Worm (Caenorhabditis elegans) whole organism, L4 larva: ENCODE data around the gene mboa-3.

ENCODE experiments used
- F26F4.8 ChIP-seq: fragments of 200-800 bp; sonication (Bioruptor generic); conservative IDR thresholded peaks from 2 replicates; pipeline ENCODE4 v1.3.6; 2022; ENCODE audit warnings: missing genetic modification characterization, missing compliant biosample characterization
- F37D6.2 ChIP-seq: sonication (generic microtip); optimal IDR thresholded peaks from 2 replicates; lab custom pipeline; 2016; ENCODE audit warnings: mild to moderate bottlenecking, missing genetic modification characterization, missing compliant biosample characterization
- F49E8.2 ChIP-seq: sonication (generic microtip); optimal IDR thresholded peaks from 2 replicates; lab custom pipeline; 2016; ENCODE audit warnings: missing compliant biosample characterization, mild to moderate bottlenecking, missing genetic modification characterization, borderline replicate concordance
- T26A8.4 ChIP-seq: fragments of 200-800 bp; sonication (Bioruptor generic); IDR thresholded peaks from 2 replicates; pipeline ENCODE4 v1.3.6; 2022; ENCODE audit warnings: missing genetic modification characterization, missing compliant biosample characterization
- Y105C5A.15 ChIP-seq: fragments of 200-800 bp; sonication (Bioruptor generic); IDR thresholded peaks from 2 replicates; pipeline ENCODE4 v1.3.6; 2022; ENCODE audit warnings: missing genetic modification characterization, missing compliant biosample characterization
- ZK337.2 ChIP-seq: fragments of 200-800 bp; sonication (Bioruptor generic); IDR thresholded peaks from 2 replicates; pipeline ENCODE4 v1.3.6; 2022; ENCODE audit warnings: missing genetic modification reagents, missing genetic modification characterization, missing compliant biosample characterization
- attf-4 ChIP-seq: sonication (generic microtip); optimal IDR thresholded peaks from 3 replicates; lab custom pipeline; 2017; ENCODE audit warnings: missing biosample characterization, missing genetic modification characterization
- ceh-28 ChIP-seq: fragments of 150-350 bp; optimal IDR thresholded peaks from 2 replicates; lab custom pipeline; 2014; ENCODE audit warnings: missing biosample characterization, missing genetic modification reagents, missing genetic modification characterization
- ceh-44 ChIP-seq: fragments of 200-800 bp; sonication (Bioruptor generic); IDR thresholded peaks from 2 replicates; pipeline ENCODE4 v1.3.6; 2022; ENCODE audit warnings: missing genetic modification reagents, missing genetic modification characterization, missing compliant biosample characterization
- ceh-82 ChIP-seq: sonication (generic microtip); optimal IDR thresholded peaks from 2 replicates; lab custom pipeline; 2017; ENCODE audit warnings: missing biosample characterization, missing genetic modification characterization
- cey-2 ChIP-seq: sonication (generic microtip); optimal IDR thresholded peaks from 3 replicates; lab custom pipeline; 2017; ENCODE audit warnings: missing genetic modification characterization, mild to moderate bottlenecking, missing compliant biosample characterization, antibody characterized with exemption, borderline replicate concordance; ENCODE audit not compliant: insufficient read depth
- daf-12 ChIP-seq: fragments of 150-350 bp; optimal IDR thresholded peaks from 2 replicates; lab custom pipeline; 2014; ENCODE audit warnings: missing biosample characterization, missing genetic modification reagents, missing genetic modification characterization
- daf-16 ChIP-seq, 3 experiments: sonication (generic microtip); optimal IDR thresholded peaks; 2 replicates each; lab custom pipeline; 2016 to 2017; ENCODE audit warnings: missing genetic modification characterization in 3 of 3, missing genetic modification reagents in 3 of 3, mild to moderate bottlenecking in 2 of 3, missing compliant biosample characterization in 2 of 3, missing biosample characterization in 1 of 3, moderate library complexity in 1 of 3
- dmd-8 ChIP-seq: fragments of 200-800 bp; sonication (Bioruptor generic); IDR thresholded peaks from 2 replicates; pipeline ENCODE4 v1.3.6; 2022; ENCODE audit warnings: missing genetic modification characterization, missing compliant biosample characterization
- dmd-9 ChIP-seq: fragments of 200-800 bp; sonication (Bioruptor generic); IDR thresholded peaks from 2 replicates; pipeline ENCODE4 v1.3.6; 2022; ENCODE audit warnings: missing genetic modification reagents, missing genetic modification characterization, missing compliant biosample characterization
- dpl-1 ChIP-seq: fragments of 150-350 bp; optimal IDR thresholded peaks from 2 replicates; lab custom pipeline; 2014; ENCODE audit warnings: missing biosample characterization, missing genetic modification reagents, missing genetic modification characterization
- egl-43 ChIP-seq: fragments of 200-800 bp; sonication (Bioruptor generic); IDR thresholded peaks from 2 replicates; pipeline ENCODE4 v1.3.6; 2022; ENCODE audit warnings: missing genetic modification reagents, missing genetic modification characterization, missing compliant biosample characterization
- hlh-11 ChIP-seq: fragments of 200-800 bp; sonication (Bioruptor generic); optimal IDR thresholded peaks from 2 replicates; lab custom pipeline; 2018; ENCODE audit warnings: mild to moderate bottlenecking, missing genetic modification characterization, missing compliant biosample characterization
- hlh-30 ChIP-seq: sonication (generic microtip); optimal IDR thresholded peaks from 2 replicates; lab custom pipeline; 2017; ENCODE audit warnings: antibody characterized with exemption, mild to moderate bottlenecking, missing genetic modification characterization, missing compliant biosample characterization; ENCODE audit not compliant: insufficient read depth
- lim-7 ChIP-seq: fragments of 200-800 bp; sonication (Bioruptor generic); IDR thresholded peaks from 2 replicates; pipeline ENCODE4 v1.3.6; 2022; ENCODE audit warnings: missing genetic modification characterization, missing compliant biosample characterization
- lin-39 ChIP-seq: fragments of 150-350 bp; optimal IDR thresholded peaks from 2 replicates; lab custom pipeline; 2014; ENCODE audit warnings: missing biosample characterization, missing genetic modification reagents, missing genetic modification characterization
- madf-5 ChIP-seq, 2 experiments: fragments of 200-800 bp; sonication (Bioruptor generic); IDR thresholded peaks; 2 replicates each; pipeline ENCODE4 v1.3.6; 2022; ENCODE audit warnings: missing compliant biosample characterization in 2 of 2, missing genetic modification characterization in 2 of 2
- madf-9 ChIP-seq: fragments of 200-800 bp; sonication (Bioruptor generic); conservative IDR thresholded peaks from 2 replicates; pipeline ENCODE4 v1.3.6; 2022; ENCODE audit warnings: missing genetic modification reagents, missing genetic modification characterization, missing compliant biosample characterization
- mdl-1 ChIP-seq, 2 experiments: fragments of 150-350 bp in 1 of 2; sonication (generic microtip) in 1 of 2; optimal IDR thresholded peaks; 2 replicates each; lab custom pipeline; 2014 to 2017; ENCODE audit warnings: missing biosample characterization in 2 of 2, missing genetic modification characterization in 2 of 2
- mdt-29 ChIP-seq: fragments of 200-800 bp; sonication (Bioruptor generic); IDR thresholded peaks from 2 replicates; pipeline ENCODE4 v1.3.6; 2022; ENCODE audit warnings: missing genetic modification reagents, missing genetic modification characterization, missing compliant biosample characterization
- mes-2 ChIP-seq: sonication (generic microtip); optimal IDR thresholded peaks from 2 replicates; lab custom pipeline; 2016; ENCODE audit warnings: missing genotype, mild to moderate bottlenecking, missing genetic modification characterization, missing compliant biosample characterization; ENCODE audit not compliant: poor library complexity, severe bottlenecking
- mxl-2 ChIP-seq: fragments of 200-800 bp; sonication (Bioruptor generic); conservative IDR thresholded peaks from 2 replicates; pipeline ENCODE4 v1.3.6; 2022; ENCODE audit warnings: missing genetic modification reagents, missing genetic modification characterization, missing compliant biosample characterization
- nhr-10 ChIP-seq: fragments of 150-350 bp; optimal IDR thresholded peaks from 2 replicates; lab custom pipeline; 2014; ENCODE audit warnings: missing biosample characterization, missing genetic modification characterization
- nhr-41 ChIP-seq: fragments of 200-800 bp; sonication (Bioruptor generic); IDR thresholded peaks from 2 replicates; pipeline ENCODE4 v1.3.6; 2022; ENCODE audit warnings: missing genetic modification reagents, missing genetic modification characterization, missing compliant biosample characterization
- nhr-42 ChIP-seq: fragments of 200-800 bp; sonication (Bioruptor generic); IDR thresholded peaks from 2 replicates; pipeline ENCODE4 v1.3.6; 2022; ENCODE audit warnings: missing genetic modification characterization, missing compliant biosample characterization
- php-3 ChIP-seq: fragments of 200-800 bp; sonication (Bioruptor generic); IDR thresholded peaks from 2 replicates; pipeline ENCODE4 v1.3.6; 2022; ENCODE audit warnings: missing genetic modification reagents, missing genetic modification characterization, missing compliant biosample characterization
- rbr-2 ChIP-seq: sonication (generic microtip); optimal IDR thresholded peaks from 2 replicates; lab custom pipeline; 2016; ENCODE audit warnings: missing genotype, missing genetic modification characterization, missing compliant biosample characterization
- set-16 ChIP-seq: fragments of 200-800 bp; sonication (Bioruptor generic); IDR thresholded peaks from 2 replicates; pipeline ENCODE4 v1.3.6; 2022; ENCODE audit warnings: missing genetic modification reagents, missing genetic modification characterization, missing compliant biosample characterization
- snpc-4 ChIP-seq: fragments of 150-350 bp; optimal IDR thresholded peaks from 2 replicates; lab custom pipeline; 2014; ENCODE audit warnings: missing biosample characterization, missing genetic modification characterization
- spr-1 ChIP-seq: sonication (generic microtip); optimal IDR thresholded peaks from 2 replicates; lab custom pipeline; 2016; ENCODE audit warnings: mild to moderate bottlenecking, missing genetic modification characterization, missing compliant biosample characterization
- unc-62 ChIP-seq, 3 experiments: fragments of 150-350 bp in 1 of 3; sonication (generic microtip); optimal IDR thresholded peaks in 2 of 3; peaks in 1 of 3; 1 replicate in 1 of 3; 2 replicates in 2 of 3; lab custom pipeline; 2014 to 2017; ENCODE audit warnings: missing biosample characterization in 3 of 3, missing genetic modification characterization in 3 of 3, missing genetic modification reagents in 3 of 3, missing genotype in 1 of 3
- zag-1 ChIP-seq: fragments of 150-350 bp; optimal IDR thresholded peaks from 2 replicates; lab custom pipeline; 2014; ENCODE audit warnings: missing biosample characterization, missing genetic modification characterization
- zip-11 ChIP-seq: fragments of 200-800 bp; sonication (Bioruptor generic); IDR thresholded peaks from 2 replicates; pipeline ENCODE4 v1.3.6; 2022; ENCODE audit warnings: missing genetic modification characterization, missing compliant biosample characterization
- zip-2 ChIP-seq: fragments of 150-350 bp; optimal IDR thresholded peaks from 2 replicates; lab custom pipeline; 2014; ENCODE audit warnings: missing biosample characterization, missing genetic modification characterization
- ztf-11 ChIP-seq: fragments of 150-350 bp; optimal IDR thresholded peaks from 2 replicates; lab custom pipeline; 2014; ENCODE audit warnings: missing biosample characterization, missing genetic modification characterization

The mboa-3 gene

ce11 chrX:5479876-5480580 is 42.6 kb downstream of the mboa-3 start (continued):
- TF ChIP-seq dpl-1: no peak
- TF ChIP-seq attf-4 (tag; lab: Kevin White, UChicago): no peak
- no peak for TF ChIP-seq spr-1
- no peak for TF ChIP-seq dmd-8
- no peak for TF ChIP-seq daf-16 (GFP tag; optimal IDR thresholded peaks at IDR 0.05; lab: Kevin White, UChicago)
- peak; percentile 80 for TF ChIP-seq daf-16 (tag; optimal IDR thresholded peaks at IDR 0.05; lab: Kevin White, UChicago)
- peak; percentile 49 for TF ChIP-seq hlh-11 (tag; lab: Kevin White, UChicago)
- no peak for TF ChIP-seq ceh-82 (tag; lab: Kevin White, UChicago)
- no peak for TF ChIP-seq F26F4.8 (GFP tag; lab: Robert Waterston, UW)
- TF ChIP-seq nhr-41 (GFP tag; lab: Robert Waterston, UW): no peak
- TF ChIP-seq F37D6.2 (tag; lab: Kevin White, UChicago): no peak
- TF ChIP-seq mes-2 (tag; lab: Kevin White, UChicago): peak; percentile 35
- TF ChIP-seq unc-62 (GFP tag; optimal IDR thresholded peaks at IDR 0.05 in 1 of 2; lab: Kevin White, UChicago): no peak
- TF ChIP-seq unc-62 (tag; optimal IDR thresholded peaks at IDR 0.05; lab: Kevin White, UChicago): no peak
- TF ChIP-seq snpc-4 (tag; lab: Kevin White, UChicago): no peak
- TF ChIP-seq zip-11 (GFP tag; lab: Robert Waterston, UW): no peak
- no peak for TF ChIP-seq ceh-28 (tag; lab: Kevin White, UChicago)
- no peak for TF ChIP-seq madf-5 (GFP tag; IDR thresholded peaks at IDR 0.05; lab: Robert Waterston, UW)
- no peak for TF ChIP-seq lim-7
- TF ChIP-seq mdl-1 (tag; optimal IDR thresholded peaks at IDR 0.05; lab: Kevin White, UChicago): no peak
- no peak for TF ChIP-seq cey-2 (tag; lab: Kevin White, UChicago)
- TF ChIP-seq mxl-2 (GFP tag; lab: Robert Waterston, UW): no peak
- TF ChIP-seq zag-1 (tag; lab: Kevin White, UChicago): no peak
- no peak for TF ChIP-seq T26A8.4
- no peak for TF ChIP-seq ZK337.2 (GFP tag; lab: Robert Waterston, UW)
- TF ChIP-seq ceh-44 (GFP tag; lab: Robert Waterston, UW): no peak
- no peak for TF ChIP-seq dmd-9 (GFP tag; lab: Robert Waterston, UW)
- TF ChIP-seq madf-9 (GFP tag; lab: Robert Waterston, UW): no peak
- TF ChIP-seq lin-39 (tag; lab: Kevin White, UChicago): no peak
- no peak for TF ChIP-seq php-3 (GFP tag; lab: Robert Waterston, UW)
- no peak for TF ChIP-seq set-16 (GFP tag; lab: Robert Waterston, UW)
- TF ChIP-seq daf-12 (tag; lab: Kevin White, UChicago): no peak
- TF ChIP-seq ztf-11 (tag; lab: Kevin White, UChicago): no peak
- peak; percentile 34 for TF ChIP-seq hlh-30 (tag; lab: Kevin White, UChicago)
- no peak for TF ChIP-seq Y105C5A.15 (GFP tag; lab: Robert Waterston, UW)
- peak; percentile 14 for TF ChIP-seq rbr-2 (tag; lab: Kevin White, UChicago)
- TF ChIP-seq F49E8.2 (tag; lab: Kevin White, UChicago): no peak
- TF ChIP-seq mdt-29 (GFP tag; lab: Robert Waterston, UW): no peak
- TF ChIP-seq zip-2 (tag; lab: Kevin White, UChicago): no peak
- TF ChIP-seq egl-43: no peak
- no peak for TF ChIP-seq nhr-42 (GFP tag; lab: Robert Waterston, UW)
- no peak for TF ChIP-seq nhr-10 (tag; lab: Kevin White, UChicago)
- TF ChIP-seq, all 104 proteins: peak for 14
